Fruit fly (Drosophila melanogaster) whole organism, embryonic: ENCODE measurements around the gene CG12112.

Experiments
- ATbp ChIP-seq: fragments of 200-800 bp; sonication (Bioruptor generic); optimal IDR thresholded peaks from 2 replicates; lab custom pipeline; 2017; ENCODE audit warnings: missing biosample characterization, mild to moderate bottlenecking, missing genetic modification characterization, missing genetic modification reagents
- Blimp-1 ChIP-seq: fragments of 200-800 bp; sonication (Bioruptor generic); optimal IDR thresholded peaks from 3 replicates; lab custom pipeline; 2018; ENCODE audit warnings: missing biosample characterization, missing genetic modification characterization, mild to moderate bottlenecking, moderate library complexity, missing genetic modification reagents
- CG10321 ChIP-seq: fragments of 200-800 bp; sonication (Bioruptor generic); IDR thresholded peaks from 2 replicates; pipeline ENCODE4 v1.3.6; 2022; ENCODE audit warnings: missing biosample characterization, missing genetic modification characterization
- CG11398 ChIP-seq: fragments of 200-800 bp; sonication (Bioruptor generic); optimal IDR thresholded peaks from 2 replicates; lab custom pipeline; 2016; ENCODE audit warnings: missing biosample characterization, missing genetic modification characterization
- CG11696 ChIP-seq: fragments of 200-800 bp; sonication (Bioruptor generic); IDR thresholded peaks from 2 replicates; pipeline ENCODE4 v1.3.6; 2022; ENCODE audit warnings: missing biosample characterization, missing genetic modification characterization
- CG12104 ChIP-seq: fragments of 200-800 bp; sonication (Bioruptor generic); optimal IDR thresholded peaks from 3 replicates; lab custom pipeline; 2016; ENCODE audit warnings: missing biosample characterization, missing genetic modification characterization
- CG12769 ChIP-seq: fragments of 200-800 bp; sonication (Bioruptor generic); optimal IDR thresholded peaks from 2 replicates; lab custom pipeline; 2019; ENCODE audit warnings: missing biosample characterization, mild to moderate bottlenecking, missing genetic modification characterization, moderate library complexity
- CG14860 ChIP-seq: fragments of 200-800 bp; sonication (Bioruptor generic); IDR thresholded peaks from 3 replicates; pipeline ENCODE4 v1.3.6; 2022; ENCODE audit warnings: missing biosample characterization, missing genetic modification characterization; ENCODE audit not compliant: partially characterized antibody
- CG15011 ChIP-seq: fragments of 200-800 bp; sonication (Bioruptor generic); optimal IDR thresholded peaks from 3 replicates; lab custom pipeline; 2018; ENCODE audit warnings: missing biosample characterization, mild to moderate bottlenecking, missing genetic modification characterization
- CG1647 ChIP-seq: fragments of 200-800 bp; sonication (Bioruptor generic); optimal IDR thresholded peaks from 3 replicates; lab custom pipeline; 2016; ENCODE audit warnings: missing biosample characterization, missing genetic modification characterization
- CG1792 ChIP-seq: fragments of 200-800 bp; sonication (Bioruptor generic); optimal IDR thresholded peaks from 2 replicates; lab custom pipeline; 2016; ENCODE audit warnings: missing biosample characterization, missing genetic modification characterization
- CG1832 ChIP-seq: fragments of 200-800 bp; sonication (Bioruptor generic); optimal IDR thresholded peaks from 2 replicates; lab custom pipeline; 2017; ENCODE audit warnings: missing biosample characterization, mild to moderate bottlenecking, missing genetic modification characterization, inconsistent platforms
- CG2678 ChIP-seq: fragments of 200-800 bp; sonication (Bioruptor generic); optimal IDR thresholded peaks from 3 replicates; lab custom pipeline; 2019; ENCODE audit warnings: missing biosample characterization, mild to moderate bottlenecking, missing genetic modification characterization, moderate library complexity
- CG2712 ChIP-seq: fragments of 200-800 bp; optimal IDR thresholded peaks from 3 replicates; lab custom pipeline; 2019; ENCODE audit warnings: missing biosample characterization, mild to moderate bottlenecking, missing genetic modification characterization, moderate library complexity
- CG31365 ChIP-seq: fragments of 200-800 bp; sonication (Bioruptor generic); optimal IDR thresholded peaks from 2 replicates; lab custom pipeline; 2018; ENCODE audit warnings: missing biosample characterization, mild to moderate bottlenecking, missing genetic modification characterization
- CG32532 ChIP-seq: fragments of 200-800 bp; sonication (Bioruptor generic); IDR thresholded peaks from 2 replicates; pipeline ENCODE4 v1.3.6; 2022; ENCODE audit warnings: missing biosample characterization, missing genetic modification characterization
- CG32767 ChIP-seq: fragments of 200-800 bp; sonication (Bioruptor generic); IDR thresholded peaks from 2 replicates; pipeline ENCODE4 v1.3.6; 2022; ENCODE audit warnings: missing biosample characterization, missing genetic modification characterization
- CG3281 ChIP-seq: fragments of 200-800 bp; sonication (Bioruptor generic); optimal IDR thresholded peaks from 3 replicates; lab custom pipeline; 2017; ENCODE audit warnings: missing biosample characterization, mild to moderate bottlenecking, missing genetic modification characterization
- CG4617 ChIP-seq: fragments of 200-800 bp; sonication (Bioruptor generic); optimal IDR thresholded peaks from 3 replicates; lab custom pipeline; 2016; ENCODE audit warnings: missing biosample characterization, missing genetic modification characterization, borderline replicate concordance
- CG6272 ChIP-seq: fragments of 200-800 bp; sonication (Bioruptor generic); IDR thresholded peaks from 2 replicates; pipeline ENCODE4 v1.3.6; 2022; ENCODE audit warnings: missing biosample characterization, missing genetic modification characterization
- CG7357 ChIP-seq: fragments of 200-800 bp; sonication (Bioruptor generic); IDR thresholded peaks from 3 replicates; pipeline ENCODE4 v1.3.6; 2022; ENCODE audit warnings: missing biosample characterization, missing genetic modification characterization
- CG7745 ChIP-seq: fragments of 200-800 bp; sonication (Bioruptor generic); optimal IDR thresholded peaks from 2 replicates; lab custom pipeline; 2018; ENCODE audit warnings: missing biosample characterization, mild to moderate bottlenecking, missing genetic modification characterization, moderate library complexity
- CG8089 ChIP-seq: fragments of 200-800 bp; sonication (Bioruptor generic); optimal IDR thresholded peaks from 3 replicates; lab custom pipeline; 2016; ENCODE audit warnings: missing biosample characterization, missing genetic modification characterization
- CHES-1-like ChIP-seq: fragments of 200-800 bp; sonication (Bioruptor generic); optimal IDR thresholded peaks from 2 replicates; lab custom pipeline; 2016; ENCODE audit warnings: missing biosample characterization, missing genetic modification characterization
- D19A ChIP-seq: fragments of 200-800 bp; optimal IDR thresholded peaks from 3 replicates; lab custom pipeline; 2019; ENCODE audit warnings: missing biosample characterization, mild to moderate bottlenecking, missing genetic modification characterization, moderate library complexity
- D19B ChIP-seq: fragments of 200-800 bp; sonication (Bioruptor generic); optimal IDR thresholded peaks from 2 replicates; lab custom pipeline; 2017; ENCODE audit warnings: missing biosample characterization, mild to moderate bottlenecking, missing genetic modification characterization
- Dbx ChIP-seq: fragments of 200-800 bp; sonication (Bioruptor generic); IDR thresholded peaks from 3 replicates; pipeline ENCODE4 v1.3.6; 2022; ENCODE audit warnings: missing biosample characterization, missing genetic modification characterization
- Dp ChIP-seq: fragments of 200-800 bp; sonication (Bioruptor generic); optimal IDR thresholded peaks from 2 replicates; lab custom pipeline; 2018; ENCODE audit warnings: missing biosample characterization, mild to moderate bottlenecking, missing genetic modification characterization, moderate library complexity
- Hr3 ChIP-seq: fragments of 200-800 bp; sonication (Bioruptor generic); optimal IDR thresholded peaks from 3 replicates; lab custom pipeline; 2016; ENCODE audit warnings: missing biosample characterization, missing genetic modification characterization
- NFAT ChIP-seq: fragments of 200-800 bp; sonication (Bioruptor generic); IDR thresholded peaks from 2 replicates; pipeline ENCODE4 v1.3.6; 2022; ENCODE audit warnings: missing biosample characterization, missing genetic modification characterization
- Pdp1 ChIP-seq, 2 experiments: fragments of 200-800 bp; sonication (Bioruptor generic); optimal IDR thresholded peaks; 3 replicates each; lab custom pipeline; 2016; ENCODE audit warnings: missing biosample characterization in 2 of 2, missing genetic modification characterization in 2 of 2, mild to moderate bottlenecking in 1 of 2, moderate library complexity in 1 of 2
- Ravus ChIP-seq: fragments of 200-800 bp; sonication (Bioruptor generic); IDR thresholded peaks from 2 replicates; pipeline ENCODE4 v1.3.6; 2022; ENCODE audit warnings: missing biosample characterization, missing genetic modification characterization
- Sox102F ChIP-seq: fragments of 200-800 bp; sonication (Bioruptor generic); optimal IDR thresholded peaks from 2 replicates; lab custom pipeline; 2018; ENCODE audit warnings: missing biosample characterization, mild to moderate bottlenecking, missing genetic modification characterization, moderate library complexity
- TFAM ChIP-seq: fragments of 200-800 bp; sonication (Bioruptor generic); optimal IDR thresholded peaks from 2 replicates; lab custom pipeline; 2017; ENCODE audit warnings: missing biosample characterization, missing genetic modification characterization, inconsistent platforms
- Vsx1 ChIP-seq: fragments of 200-800 bp; sonication (Bioruptor generic); optimal IDR thresholded peaks from 2 replicates; lab custom pipeline; 2017; ENCODE audit warnings: missing biosample characterization, mild to moderate bottlenecking, missing genetic modification characterization, missing genetic modification reagents
- Xrp1 ChIP-seq: fragments of 200-800 bp; sonication (Bioruptor generic); IDR thresholded peaks from 2 replicates; pipeline ENCODE4 v1.3.6; 2022; ENCODE audit warnings: missing biosample characterization, missing genetic modification characterization
- bigmax ChIP-seq: fragments of 200-800 bp; sonication (Bioruptor generic); optimal IDR thresholded peaks from 2 replicates; lab custom pipeline; 2018; ENCODE audit warnings: missing biosample characterization, mild to moderate bottlenecking, missing genetic modification characterization
- dm ChIP-seq: fragments of 200-800 bp; sonication (Bioruptor generic); optimal IDR thresholded peaks from 3 replicates; lab custom pipeline; 2016; ENCODE audit warnings: missing biosample characterization, missing genetic modification characterization
- fd3F ChIP-seq: fragments of 200-800 bp; sonication (Bioruptor generic); optimal IDR thresholded peaks from 2 replicates; lab custom pipeline; 2018; ENCODE audit warnings: missing biosample characterization, mild to moderate bottlenecking, missing genetic modification characterization, moderate library complexity
- gfzf ChIP-seq: fragments of 200-800 bp; sonication (Bioruptor generic); optimal IDR thresholded peaks from 2 replicates; lab custom pipeline; 2016; ENCODE audit warnings: missing biosample characterization, mild to moderate bottlenecking, missing genetic modification characterization, moderate library complexity
- h ChIP-seq: fragments of >200 bp; optimal IDR thresholded peaks from 2 replicates; lab custom pipeline; 2017
- kah ChIP-seq: fragments of 200-800 bp; sonication (Bioruptor generic); optimal IDR thresholded peaks from 2 replicates; lab custom pipeline; 2018; ENCODE audit warnings: missing biosample characterization, mild to moderate bottlenecking, missing genetic modification characterization
- ken ChIP-seq: fragments of 200-800 bp; sonication (Bioruptor generic); IDR thresholded peaks from 3 replicates; pipeline ENCODE4 v1.3.6; 2022; ENCODE audit warnings: missing biosample characterization, missing genetic modification characterization
- mam ChIP-seq: fragments of 200-800 bp; sonication (Bioruptor generic); optimal IDR thresholded peaks from 3 replicates; lab custom pipeline; 2016; ENCODE audit warnings: missing biosample characterization, missing genetic modification characterization
- sens ChIP-seq: fragments of 200-800 bp; sonication (Bioruptor generic); peaks from one replicate; lab custom pipeline; 2016; ENCODE audit warnings: missing biosample characterization, missing genetic modification characterization
- tin ChIP-seq: fragments of 200-800 bp; sonication (Bioruptor generic); optimal IDR thresholded peaks from 3 replicates; lab custom pipeline; 2016; ENCODE audit warnings: missing biosample characterization, missing genetic modification characterization
- tx ChIP-seq: fragments of 200-800 bp; sonication (Bioruptor generic); optimal IDR thresholded peaks from 2 replicates; lab custom pipeline; 2016; ENCODE audit warnings: missing biosample characterization, missing genetic modification characterization

CG12112 gene

DNA sequence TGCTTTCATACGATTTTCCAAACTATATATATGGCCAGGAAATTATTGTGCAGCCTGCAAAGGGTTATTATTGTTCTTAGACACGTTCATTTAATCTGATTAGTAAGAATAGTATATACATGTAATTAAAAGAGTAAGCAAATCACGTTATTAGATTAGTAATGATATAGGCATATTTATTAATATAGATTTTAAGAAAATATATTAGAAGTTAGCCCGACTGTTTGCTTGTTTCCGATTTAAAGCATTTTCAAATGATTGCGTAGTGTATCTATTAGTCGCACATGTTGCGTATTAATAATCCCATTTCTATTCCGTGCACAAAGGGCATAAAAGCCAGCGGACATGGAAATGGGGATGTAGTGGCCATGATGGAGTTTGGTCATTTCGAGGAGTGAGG is 19.1 kb upstream of the CG12112 start (continued):
- TF ChIP-seq CG2678 (tag; lab: Kevin White, UChicago) (peak; percentile 2), D19A (peak; percentile 93)

DNA sequence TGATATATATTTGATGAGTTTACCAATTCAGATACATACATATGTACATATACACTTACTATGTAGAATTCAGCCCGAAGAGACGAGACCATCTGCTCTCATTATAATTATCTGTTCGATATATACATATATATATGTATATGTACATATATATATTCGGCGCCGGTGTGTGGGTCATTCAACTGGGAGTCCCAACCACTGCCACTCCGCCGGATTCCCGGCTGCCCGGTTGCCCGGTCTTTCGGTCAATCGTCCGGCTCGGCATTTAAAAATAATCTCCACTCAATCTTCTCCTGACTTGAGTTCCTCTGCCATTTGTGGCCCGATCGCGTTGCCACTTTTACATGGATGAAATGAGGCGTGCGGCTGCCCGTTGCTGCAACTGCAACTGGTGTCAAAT is 16.7 kb upstream of the CG12112 start:
- no peak for TF ChIP-seq CG2712
- peak; percentile 61 for TF ChIP-seq kah (GFP tag; lab: Kevin White, UChicago)
- TF ChIP-seq CG32532 (GFP tag; lab: Robert Waterston, UW) = no peak
- TF ChIP-seq CG8089 (GFP tag; lab: Kevin White, UChicago) = no peak
- peak; percentile 17 for TF ChIP-seq CG12769 (tag; lab: Kevin White, UChicago)
- no peak for TF ChIP-seq Ravus (GFP tag; lab: Robert Waterston, UW)
- no peak for TF ChIP-seq h (lab: Kevin White, UChicago)
- peak; percentile 33 for TF ChIP-seq sens (GFP tag; lab: Kevin White, UChicago)
- TF ChIP-seq CG6272 (GFP tag; lab: Robert Waterston, UW) = no peak
- no peak for TF ChIP-seq ATbp (GFP tag; lab: Kevin White, UChicago)

DNA sequence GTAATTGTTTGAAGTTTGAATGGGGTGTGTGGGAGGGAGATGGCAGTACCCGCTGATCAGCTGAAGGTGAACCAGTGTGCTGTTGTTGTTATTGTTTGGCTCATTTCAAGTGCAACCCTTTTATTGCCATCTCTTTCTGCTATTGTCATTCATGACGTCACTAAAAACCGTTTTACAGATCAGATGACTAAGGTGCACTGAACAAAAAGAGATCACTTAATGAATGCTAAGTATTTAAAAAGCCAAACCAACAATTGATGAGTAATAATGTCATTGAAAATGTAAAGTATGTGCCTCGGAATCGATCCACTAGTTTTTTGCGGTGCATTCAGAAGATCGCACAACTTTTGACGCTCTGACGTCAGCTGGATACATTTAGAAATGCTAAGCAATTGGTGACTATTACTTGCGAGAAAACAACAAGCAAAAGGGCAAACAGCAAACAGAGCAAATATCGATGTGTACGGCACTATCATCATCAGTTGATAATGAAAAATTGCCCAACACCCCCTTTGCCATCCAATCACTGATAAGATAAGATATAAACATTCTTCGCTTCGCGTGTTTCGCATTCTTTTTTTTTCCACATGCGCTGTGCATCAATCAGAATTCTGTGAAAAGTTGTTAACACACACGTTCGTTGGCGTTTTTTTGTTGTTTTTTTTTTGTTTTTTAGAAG is 14.8 kb upstream of the CG12112 start:
- TF ChIP-seq CHES-1-like (GFP tag; lab: Kevin White, UChicago) (peak; percentile 46), Hr3 (peak; percentile 39), CG11398 (GFP tag; lab: Kevin White, UChicago) (no peak), NFAT (GFP tag; lab: Robert Waterston, UW) (no peak; the same call in 1 of the 2 replicates), CG11696 (no peak), CG7357 (no peak), CG32767 (GFP tag; lab: Robert Waterston, UW) (no peak), CG14860 (GFP tag; lab: Robert Waterston, UW) (no peak), CG1647 (GFP tag; lab: Kevin White, UChicago) (no peak), CG15011 (GFP tag; lab: Kevin White, UChicago) (no peak), CG4617 (GFP tag; lab: Kevin White, UChicago) (no peak), dm (no peak), CG1792 (GFP tag; lab: Kevin White, UChicago) (no peak), Dp (GFP tag; lab: Kevin White, UChicago) (no peak), CG1832 (GFP tag; lab: Kevin White, UChicago) (peak; percentile 40), Blimp-1 (GFP tag; lab: Kevin White, UChicago) (no peak), Vsx1 (no peak), gfzf (GFP tag; lab: Kevin White, UChicago) (no peak), Sox102F (GFP tag; lab: Kevin White, UChicago) (peak; percentile 30), Dbx (GFP tag; lab: Robert Waterston, UW) (no peak), fd3F (peak; percentile 13), mam (GFP tag; lab: Kevin White, UChicago) (peak; percentile 26), CG31365 (tag; lab: Kevin White, UChicago) (no peak), Pdp1 (GFP tag; optimal IDR thresholded peaks at IDR 0.05; lab: Kevin White, UChicago) (peak in 1 of 2 experiments; percentile 13), bigmax (GFP tag; lab: Kevin White, UChicago) (no peak), tin (no peak), D19B (no peak), CG3281 (GFP tag; lab: Kevin White, UChicago) (peak; percentile 27), ken (GFP tag; lab: Robert Waterston, UW) (no peak), CG7745 (no peak), TFAM (GFP tag; lab: Kevin White, UChicago) (no peak), CG12104 (GFP tag; lab: Kevin White, UChicago) (no peak), CG10321 (GFP tag; lab: Robert Waterston, UW) (peak; percentile 75), Xrp1 (peak; percentile 46), tx (peak; percentile 13), CG6272 (GFP tag; lab: Robert Waterston, UW) (no peak)
